Fruit fly (Drosophila melanogaster) whole organism, embryonic: ENCODE results near the gene Spt7.

ENCODE experiments used
- CG10147 ChIP-seq: fragments of 200-800 bp; sonication (Bioruptor generic); optimal IDR thresholded peaks from 2 replicates; lab custom pipeline; 2019; ENCODE audit warnings: missing biosample characterization, mild to moderate bottlenecking, missing genetic modification characterization, moderate library complexity
- CG11085 ChIP-seq: fragments of 200-800 bp; sonication (Bioruptor generic); IDR thresholded peaks from 2 replicates; pipeline ENCODE4 v1.3.6; 2022; ENCODE audit warnings: missing biosample characterization, missing genetic modification characterization
- CG11456 ChIP-seq: fragments of 200-800 bp; sonication (Bioruptor generic); IDR thresholded peaks from 3 replicates; pipeline ENCODE4 v1.3.6; 2022; ENCODE audit warnings: missing biosample characterization, missing genetic modification characterization
- CG13775 ChIP-seq: fragments of 200-800 bp; sonication (Bioruptor generic); optimal IDR thresholded peaks from 3 replicates; lab custom pipeline; 2017; ENCODE audit warnings: missing biosample characterization, mild to moderate bottlenecking, missing genetic modification characterization
- CG14014 ChIP-seq: fragments of 200-800 bp; sonication (Bioruptor generic); IDR thresholded peaks from 2 replicates; pipeline ENCODE4 v1.3.6; 2022; ENCODE audit warnings: missing biosample characterization, missing genetic modification characterization
- CG14441 ChIP-seq: fragments of 200-800 bp; sonication (Bioruptor generic); IDR thresholded peaks from 2 replicates; pipeline ENCODE4 v1.3.6; 2022; ENCODE audit warnings: missing biosample characterization, missing genetic modification characterization
- CG14860 ChIP-seq: fragments of 200-800 bp; sonication (Bioruptor generic); IDR thresholded peaks from 3 replicates; pipeline ENCODE4 v1.3.6; 2022; ENCODE audit warnings: missing biosample characterization, missing genetic modification characterization; ENCODE audit not compliant: partially characterized antibody
- CG15514 ChIP-seq: fragments of 200-800 bp; sonication (Bioruptor generic); optimal IDR thresholded peaks from 3 replicates; lab custom pipeline; 2017; ENCODE audit warnings: missing biosample characterization, missing genetic modification characterization, mild to moderate bottlenecking, moderate library complexity, missing genetic modification reagents
- CG17359 ChIP-seq: fragments of 200-800 bp; sonication (Bioruptor generic); optimal IDR thresholded peaks from 3 replicates; lab custom pipeline; 2018; ENCODE audit warnings: missing biosample characterization, mild to moderate bottlenecking, missing genetic modification characterization, moderate library complexity
- CG17612 ChIP-seq: fragments of 200-800 bp; sonication (Bioruptor generic); IDR thresholded peaks from 2 replicates; pipeline ENCODE4 v1.3.6; 2022; ENCODE audit warnings: missing biosample characterization, missing genetic modification characterization
- CG17829 ChIP-seq: fragments of 200-800 bp; optimal IDR thresholded peaks from 2 replicates; lab custom pipeline; 2019; ENCODE audit warnings: missing biosample characterization, mild to moderate bottlenecking, missing genetic modification characterization, moderate library complexity
- CG1832 ChIP-seq: fragments of 200-800 bp; sonication (Bioruptor generic); optimal IDR thresholded peaks from 2 replicates; lab custom pipeline; 2017; ENCODE audit warnings: missing biosample characterization, mild to moderate bottlenecking, missing genetic modification characterization, inconsistent platforms
- CG18764 ChIP-seq: fragments of 200-800 bp; sonication (Bioruptor generic); optimal IDR thresholded peaks from 3 replicates; lab custom pipeline; 2016; ENCODE audit warnings: missing biosample characterization, missing genetic modification characterization
- CG34224 ChIP-seq: fragments of 200-800 bp; sonication (Bioruptor generic); IDR thresholded peaks from 3 replicates; pipeline ENCODE4 v1.3.6; 2022; ENCODE audit warnings: missing biosample characterization, missing genetic modification characterization; ENCODE audit not compliant: partially characterized antibody
- CG4617 ChIP-seq: fragments of 200-800 bp; sonication (Bioruptor generic); optimal IDR thresholded peaks from 3 replicates; lab custom pipeline; 2016; ENCODE audit warnings: missing biosample characterization, missing genetic modification characterization, borderline replicate concordance
- CG4730 ChIP-seq: fragments of 200-800 bp; sonication (Bioruptor generic); IDR thresholded peaks from 2 replicates; pipeline ENCODE4 v1.3.6; 2022; ENCODE audit warnings: missing biosample characterization, missing genetic modification characterization
- CG4854 ChIP-seq: fragments of 200-800 bp; sonication (Bioruptor generic); optimal IDR thresholded peaks from 2 replicates; lab custom pipeline; 2016; ENCODE audit warnings: missing biosample characterization, missing genetic modification characterization, inconsistent platforms
- CG5245 ChIP-seq: fragments of 200-800 bp; sonication (Bioruptor generic); optimal IDR thresholded peaks from 3 replicates; lab custom pipeline; 2016; ENCODE audit warnings: missing biosample characterization, missing genetic modification characterization
- CG9437 ChIP-seq: fragments of 200-800 bp; sonication (Bioruptor generic); optimal IDR thresholded peaks from 2 replicates; lab custom pipeline; 2018; ENCODE audit warnings: missing biosample characterization, mild to moderate bottlenecking, missing genetic modification characterization
- CG9727 ChIP-seq: fragments of 200-800 bp; sonication (Bioruptor generic); optimal IDR thresholded peaks from 3 replicates; lab custom pipeline; 2017; ENCODE audit warnings: missing biosample characterization, mild to moderate bottlenecking, missing genetic modification characterization
- CG9932 ChIP-seq: fragments of 200-800 bp; sonication (Bioruptor generic); IDR thresholded peaks from 2 replicates; pipeline ENCODE4 v1.3.6; 2022; ENCODE audit warnings: missing biosample characterization, missing genetic modification characterization
- Dp ChIP-seq: fragments of 200-800 bp; sonication (Bioruptor generic); optimal IDR thresholded peaks from 2 replicates; lab custom pipeline; 2018; ENCODE audit warnings: missing biosample characterization, mild to moderate bottlenecking, missing genetic modification characterization, moderate library complexity
- Gug ChIP-seq: fragments of 200-800 bp; sonication (Bioruptor generic); IDR thresholded peaks from 4 replicates; pipeline ENCODE4 v1.3.6; 2022; ENCODE audit warnings: missing biosample characterization, missing genetic modification characterization
- HLH54F ChIP-seq: fragments of 200-800 bp; sonication (Bioruptor generic); optimal IDR thresholded peaks from 3 replicates; lab custom pipeline; 2016; ENCODE audit warnings: missing biosample characterization, missing genetic modification characterization
- Hmr ChIP-seq: fragments of 200-800 bp; sonication (Bioruptor generic); optimal IDR thresholded peaks from 3 replicates; lab custom pipeline; 2017; ENCODE audit warnings: mild to moderate bottlenecking, missing biosample characterization, missing genetic modification reagents, missing genetic modification characterization
- Lhr ChIP-seq: fragments of 200-800 bp; sonication (Bioruptor generic); optimal IDR thresholded peaks from 3 replicates; lab custom pipeline; 2017; ENCODE audit warnings: mild to moderate bottlenecking, missing biosample characterization, missing genetic modification reagents, missing genetic modification characterization
- Lim3 ChIP-seq: fragments of 200-800 bp; sonication (Bioruptor generic); IDR thresholded peaks from 2 replicates; pipeline ENCODE4 v1.3.6; 2022; ENCODE audit warnings: missing biosample characterization, missing genetic modification characterization
- Oaz ChIP-seq: fragments of 200-800 bp; sonication (Bioruptor generic); IDR thresholded peaks from 2 replicates; pipeline ENCODE4 v1.3.6; 2022; ENCODE audit warnings: missing biosample characterization, missing genetic modification characterization
- Oli ChIP-seq: fragments of 200-800 bp; sonication (Bioruptor generic); optimal IDR thresholded peaks from 2 replicates; lab custom pipeline; 2018; ENCODE audit warnings: missing biosample characterization, mild to moderate bottlenecking, missing genetic modification characterization, moderate library complexity
- Optix ChIP-seq: fragments of 200-800 bp; sonication (Bioruptor generic); IDR thresholded peaks from 3 replicates; pipeline ENCODE4 v1.3.6; 2022; ENCODE audit warnings: missing biosample characterization, missing genetic modification characterization
- Sry-β ChIP-seq: fragments of 200-800 bp; sonication (Bioruptor generic); optimal IDR thresholded peaks from 2 replicates; lab custom pipeline; 2018; ENCODE audit warnings: missing biosample characterization, mild to moderate bottlenecking, missing genetic modification characterization, moderate library complexity
- Taf1 ChIP-seq: fragments of 200-800 bp; sonication (Bioruptor generic); IDR thresholded peaks from 2 replicates; pipeline ENCODE4 v1.3.6; 2022; ENCODE audit warnings: missing biosample characterization, missing genetic modification characterization
- Trl ChIP-seq, 3 experiments: fragments of >200 bp in 2 of 3; fragments of 200-800 bp in 1 of 3; sonication (Bioruptor generic) in 1 of 3; optimal IDR thresholded peaks; 2 replicates in 1 of 3; 3 replicates in 2 of 3; lab custom pipeline; 2016 to 2017; ENCODE audit warnings: missing biosample characterization in 1 of 3, missing genetic modification characterization in 1 of 3
- ase ChIP-seq: fragments of 200-800 bp; sonication (Bioruptor generic); IDR thresholded peaks from 3 replicates; pipeline ENCODE4 v1.3.6; 2022; ENCODE audit warnings: missing biosample characterization, missing genetic modification characterization
- bigmax ChIP-seq: fragments of 200-800 bp; sonication (Bioruptor generic); optimal IDR thresholded peaks from 2 replicates; lab custom pipeline; 2018; ENCODE audit warnings: missing biosample characterization, mild to moderate bottlenecking, missing genetic modification characterization
- bowl ChIP-seq: fragments of 200-800 bp; sonication (Bioruptor generic); IDR thresholded peaks from 2 replicates; pipeline ENCODE4 v1.3.6; 2022; ENCODE audit warnings: missing biosample characterization, missing genetic modification characterization
- disco-r ChIP-seq: fragments of 200-800 bp; sonication (Bioruptor generic); optimal IDR thresholded peaks from 2 replicates; lab custom pipeline; 2016; ENCODE audit warnings: missing biosample characterization, missing genetic modification characterization
- fd3F ChIP-seq: fragments of 200-800 bp; sonication (Bioruptor generic); optimal IDR thresholded peaks from 2 replicates; lab custom pipeline; 2018; ENCODE audit warnings: missing biosample characterization, mild to moderate bottlenecking, missing genetic modification characterization, moderate library complexity
- gce ChIP-seq: fragments of 200-800 bp; sonication (Bioruptor generic); IDR thresholded peaks from 3 replicates; pipeline ENCODE4 v1.3.6; 2022; ENCODE audit warnings: missing biosample characterization, missing genetic modification characterization
- gem ChIP-seq: fragments of 200-800 bp; sonication (Bioruptor generic); optimal IDR thresholded peaks from 2 replicates; lab custom pipeline; 2019; ENCODE audit warnings: missing biosample characterization, mild to moderate bottlenecking, missing genetic modification characterization, moderate library complexity
- ham ChIP-seq: fragments of 200-800 bp; sonication (Bioruptor generic); IDR thresholded peaks from 2 replicates; pipeline ENCODE4 v1.3.6; 2022; ENCODE audit warnings: missing biosample characterization, missing genetic modification characterization
- her ChIP-seq: fragments of 200-800 bp; sonication (Bioruptor generic); optimal IDR thresholded peaks from 2 replicates; lab custom pipeline; 2016; ENCODE audit warnings: missing biosample characterization, missing genetic modification characterization
- ind ChIP-seq: fragments of 200-800 bp; sonication (Bioruptor generic); optimal IDR thresholded peaks from 3 replicates; lab custom pipeline; 2016; ENCODE audit warnings: missing biosample characterization, missing genetic modification characterization
- kay ChIP-seq: fragments of 200-800 bp; sonication (Bioruptor generic); optimal IDR thresholded peaks from 2 replicates; lab custom pipeline; 2016; ENCODE audit warnings: missing biosample characterization, missing genetic modification characterization
- ken ChIP-seq: fragments of 200-800 bp; sonication (Bioruptor generic); IDR thresholded peaks from 3 replicates; pipeline ENCODE4 v1.3.6; 2022; ENCODE audit warnings: missing biosample characterization, missing genetic modification characterization
- kni ChIP-seq: fragments of 200-800 bp; sonication (Bioruptor generic); optimal IDR thresholded peaks from 3 replicates; lab custom pipeline; 2017; ENCODE audit warnings: mild to moderate bottlenecking, missing biosample characterization, missing genetic modification reagents, missing genetic modification characterization
- repo ChIP-seq: fragments of 200-800 bp; sonication (Bioruptor generic); optimal IDR thresholded peaks from 2 replicates; lab custom pipeline; 2016; ENCODE audit warnings: missing biosample characterization, missing genetic modification characterization
- tll ChIP-seq, 2 experiments: fragments of 200-800 bp in 1 of 2; fragments of >200 bp in 1 of 2; sonication (Bioruptor generic) in 1 of 2; optimal IDR thresholded peaks; 2 replicates each; lab custom pipeline; 2017 to 2019; ENCODE audit warnings: missing biosample characterization in 2 of 2, missing genetic modification characterization in 2 of 2, mild to moderate bottlenecking in 1 of 2, moderate library complexity in 1 of 2
- wdn ChIP-seq: fragments of 200-800 bp; sonication (Bioruptor generic); IDR thresholded peaks from 2 replicates; pipeline ENCODE4 v1.3.6; 2022; ENCODE audit warnings: missing biosample characterization, missing genetic modification characterization

Spt7 gene

dm6 chrX:17802353-17803121, 47.7 kb upstream of the Spt7 start (continued):
- TF ChIP-seq Taf1 (GFP tag; lab: Robert Waterston, UW) (peak; percentile 24; the same call in 1 of the 2 replicates), CG9437 (peak; percentile 15), tll (GFP tag; optimal IDR thresholded peaks at IDR 0.05; lab: Kevin White, UChicago) (no peak), kni (GFP tag; lab: Kevin White, UChicago) (no peak), HLH54F (GFP tag; lab: Kevin White, UChicago) (no peak), CG14014 (GFP tag; lab: Robert Waterston, UW) (no peak), ind (GFP tag; lab: Kevin White, UChicago) (peak; percentile 28), Sry-β (GFP tag; lab: Kevin White, UChicago) (no peak), Optix (GFP tag; lab: Robert Waterston, UW) (no peak), ase (GFP tag; lab: Robert Waterston, UW) (no peak), CG4730 (GFP tag; lab: Robert Waterston, UW) (peak; percentile 26; the same call in 1 of the 2 replicates), CG18764 (GFP tag; lab: Kevin White, UChicago) (no peak), wdn (GFP tag; lab: Robert Waterston, UW) (no peak), CG13775 (GFP tag; lab: Kevin White, UChicago) (peak; percentile 48), CG17359 (tag; lab: Kevin White, UChicago) (peak; percentile 35), CG9932 (GFP tag; lab: Robert Waterston, UW) (peak; percentile 30; the same call in 1 of the 2 replicates), CG11456 (GFP tag; lab: Robert Waterston, UW) (no peak), CG14860 (GFP tag; lab: Robert Waterston, UW) (no peak), ham (GFP tag; lab: Robert Waterston, UW) (no peak), CG1832 (GFP tag; lab: Kevin White, UChicago) (peak; percentile 54), CG15514 (GFP tag; lab: Kevin White, UChicago) (peak; percentile 35), Oaz (GFP tag; lab: Robert Waterston, UW) (no peak), Hmr (GFP tag; lab: Kevin White, UChicago) (peak; percentile 58), Dp (GFP tag; lab: Kevin White, UChicago) (no peak), CG34224 (GFP tag; lab: Robert Waterston, UW) (no peak), CG4617 (GFP tag; lab: Kevin White, UChicago) (no peak), CG10147 (GFP tag; lab: Kevin White, UChicago) (peak; percentile 14), CG9727 (peak; percentile 63), her (no peak), CG17829 (tag; lab: Kevin White, UChicago) (no peak), gce (GFP tag; lab: Robert Waterston, UW) (no peak), repo (GFP tag; lab: Kevin White, UChicago) (no peak), gem (tag; lab: Kevin White, UChicago) (peak; percentile 72), Oli (peak; percentile 49), ken (GFP tag; lab: Robert Waterston, UW) (no peak), Trl (optimal IDR thresholded peaks at IDR 0.05; lab: Kevin White, UChicago) (no peak), Trl (GFP tag; optimal IDR thresholded peaks at IDR 0.05; lab: Kevin White, UChicago) (peak; percentile 1), Lhr (no peak), fd3F (GFP tag; lab: Kevin White, UChicago) (no peak), disco-r (GFP tag; lab: Kevin White, UChicago) (no peak), bigmax (GFP tag; lab: Kevin White, UChicago) (no peak), CG17612 (GFP tag; lab: Robert Waterston, UW) (no peak), CG11085 (no peak), CG14441 (GFP tag; lab: Robert Waterston, UW) (0 out of 2 replicates have a peak, but pooled peaks have one; percentile 21), Gug (GFP tag; lab: Robert Waterston, UW) (no peak; the same call in 3 of the 4 replicates), bowl (no peak), CG4854 (no peak), CG5245 (no peak), Lim3 (no peak), kay (GFP tag; lab: Kevin White, UChicago) (no peak)
